Fruit fly (Drosophila melanogaster) whole organism, adult: ENCODE data around the gene Chrac-14.
A peak's percentile ranks its signal among the peaks of the same experiment; 100 is the strongest.

Experiments used
- CG11617 ChIP-seq: fragments of 200-800 bp; sonication (Bioruptor generic); optimal IDR thresholded peaks from 2 replicates; lab custom pipeline; 2017; ENCODE audit warnings: mild to moderate bottlenecking, missing biosample characterization, missing genetic modification reagents, missing genetic modification characterization
- CG12768 ChIP-seq: fragments of 200-800 bp; sonication (Bioruptor generic); optimal IDR thresholded peaks from 2 replicates; lab custom pipeline; 2017; ENCODE audit warnings: missing biosample characterization, missing genetic modification characterization, mild to moderate bottlenecking, moderate library complexity, missing genetic modification reagents
- CG14711 ChIP-seq: fragments of 200-800 bp; sonication (Bioruptor generic); optimal IDR thresholded peaks from 2 replicates; lab custom pipeline; 2018; ENCODE audit warnings: missing biosample characterization, mild to moderate bottlenecking, missing genetic modification characterization, moderate library complexity
- CG1620 ChIP-seq: fragments of 200-800 bp; sonication (Bioruptor generic); optimal IDR thresholded peaks from 2 replicates; lab custom pipeline; 2016; ENCODE audit warnings: missing biosample characterization, missing genetic modification characterization
- CG33017 ChIP-seq: fragments of 200-800 bp; sonication (Bioruptor generic); optimal IDR thresholded peaks from 2 replicates; lab custom pipeline; 2018; ENCODE audit warnings: missing biosample characterization, mild to moderate bottlenecking, missing genetic modification characterization, moderate library complexity
- CG5204 ChIP-seq: fragments of 200-800 bp; sonication (Bioruptor generic); optimal IDR thresholded peaks from 2 replicates; lab custom pipeline; 2016; ENCODE audit warnings: missing biosample characterization, missing genetic modification characterization
- CG7045 ChIP-seq: fragments of 200-800 bp; sonication (Bioruptor generic); optimal IDR thresholded peaks from 2 replicates; lab custom pipeline; 2017; ENCODE audit warnings: missing biosample characterization, mild to moderate bottlenecking, missing genetic modification characterization
- CG7101 ChIP-seq: fragments of 200-800 bp; sonication (Bioruptor generic); optimal IDR thresholded peaks from 2 replicates; lab custom pipeline; 2018; ENCODE audit warnings: missing biosample characterization, mild to moderate bottlenecking, missing genetic modification characterization, moderate library complexity
- Clk ChIP-seq: fragments of 200-800 bp; sonication (Bioruptor generic); optimal IDR thresholded peaks from 2 replicates; lab custom pipeline; 2017; ENCODE audit warnings: missing biosample characterization, missing genetic modification characterization
- Crg-1 ChIP-seq: fragments of 200-800 bp; sonication (Bioruptor generic); optimal IDR thresholded peaks from 2 replicates; lab custom pipeline; 2016; ENCODE audit warnings: missing biosample characterization, missing genetic modification characterization
- Hr96 ChIP-seq: fragments of 200-800 bp; sonication (Bioruptor generic); optimal IDR thresholded peaks from 2 replicates; lab custom pipeline; 2016; ENCODE audit warnings: missing biosample characterization, missing genetic modification characterization
- Mnt ChIP-seq: fragments of 200-800 bp; sonication (Bioruptor generic); optimal IDR thresholded peaks from 2 replicates; lab custom pipeline; 2016; ENCODE audit warnings: missing biosample characterization, mild to moderate bottlenecking, missing genetic modification characterization
- bab1 ChIP-seq: fragments of 200-800 bp; sonication (Bioruptor generic); optimal IDR thresholded peaks from 3 replicates; lab custom pipeline; 2019; ENCODE audit warnings: missing biosample characterization, mild to moderate bottlenecking, missing genetic modification characterization, moderate library complexity
- cic ChIP-seq: fragments of 200-800 bp; sonication (Bioruptor generic); optimal IDR thresholded peaks from 2 replicates; lab custom pipeline; 2017; ENCODE audit warnings: missing biosample characterization, mild to moderate bottlenecking, missing genetic modification characterization, moderate library complexity
- cnc ChIP-seq, 2 experiments: fragments of >200 bp; optimal IDR thresholded peaks; 2 replicates each; lab custom pipeline; 2017
- kay ChIP-seq: fragments of 200-800 bp; sonication (Bioruptor generic); peaks from one replicate; lab custom pipeline; 2016; ENCODE audit warnings: missing biosample characterization, missing genetic modification characterization, borderline replicate concordance
- ovo ChIP-seq: fragments of 200-800 bp; sonication (Bioruptor generic); optimal IDR thresholded peaks from 2 replicates; lab custom pipeline; 2016; ENCODE audit warnings: missing biosample characterization, missing genetic modification characterization
- pad ChIP-seq: fragments of 200-800 bp; sonication (Bioruptor generic); optimal IDR thresholded peaks from 3 replicates; lab custom pipeline; 2017; ENCODE audit warnings: missing biosample characterization, missing genetic modification characterization, mild to moderate bottlenecking, moderate library complexity, missing genetic modification reagents
- tj ChIP-seq: fragments of 200-800 bp; sonication (Bioruptor generic); optimal IDR thresholded peaks from 3 replicates; lab custom pipeline; 2017; ENCODE audit warnings: missing biosample characterization, mild to moderate bottlenecking, missing genetic modification characterization, moderate library complexity
- toe ChIP-seq: fragments of 200-800 bp; sonication (Bioruptor generic); optimal IDR thresholded peaks from 2 replicates; lab custom pipeline; 2016; ENCODE audit warnings: missing biosample characterization, missing genetic modification characterization

Chrac-14 gene

DNA sequence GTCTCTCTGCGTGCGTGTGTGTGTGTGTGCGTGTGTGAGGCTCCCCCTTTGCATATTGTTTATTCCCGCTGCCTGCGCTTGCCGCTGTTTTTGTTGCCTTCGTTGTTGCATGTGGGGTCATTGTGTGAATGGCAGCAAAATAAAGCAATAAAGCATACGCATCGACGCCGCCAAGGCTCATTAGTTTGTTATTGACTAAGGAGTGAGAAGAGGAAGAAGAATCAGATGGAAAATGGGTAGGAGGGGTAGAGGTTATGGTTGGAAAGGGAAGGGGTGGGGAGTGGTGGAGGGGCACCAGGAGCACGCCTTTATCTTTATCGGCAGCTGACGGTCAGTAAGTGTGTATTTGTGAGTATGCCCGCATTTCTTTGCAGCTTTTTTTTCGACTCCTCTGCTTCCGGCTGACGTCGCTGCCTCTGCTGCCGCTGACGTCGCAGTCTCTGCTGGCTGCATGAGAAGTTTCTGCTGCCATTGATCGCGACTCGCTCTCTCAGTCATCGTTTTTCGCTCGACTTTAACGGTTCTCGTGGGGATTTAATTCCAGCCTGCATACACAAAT, 17.7 kb upstream of the Chrac-14 start:
- no peak for TF ChIP-seq Hr96 (GFP tag; lab: Kevin White, UChicago)
- peak; percentile 70 for TF ChIP-seq pad (GFP tag; lab: Kevin White, UChicago)
- TF ChIP-seq bab1 (GFP tag; lab: Kevin White, UChicago), result no peak
- no peak for TF ChIP-seq toe
- TF ChIP-seq CG7045, result no peak

DNA sequence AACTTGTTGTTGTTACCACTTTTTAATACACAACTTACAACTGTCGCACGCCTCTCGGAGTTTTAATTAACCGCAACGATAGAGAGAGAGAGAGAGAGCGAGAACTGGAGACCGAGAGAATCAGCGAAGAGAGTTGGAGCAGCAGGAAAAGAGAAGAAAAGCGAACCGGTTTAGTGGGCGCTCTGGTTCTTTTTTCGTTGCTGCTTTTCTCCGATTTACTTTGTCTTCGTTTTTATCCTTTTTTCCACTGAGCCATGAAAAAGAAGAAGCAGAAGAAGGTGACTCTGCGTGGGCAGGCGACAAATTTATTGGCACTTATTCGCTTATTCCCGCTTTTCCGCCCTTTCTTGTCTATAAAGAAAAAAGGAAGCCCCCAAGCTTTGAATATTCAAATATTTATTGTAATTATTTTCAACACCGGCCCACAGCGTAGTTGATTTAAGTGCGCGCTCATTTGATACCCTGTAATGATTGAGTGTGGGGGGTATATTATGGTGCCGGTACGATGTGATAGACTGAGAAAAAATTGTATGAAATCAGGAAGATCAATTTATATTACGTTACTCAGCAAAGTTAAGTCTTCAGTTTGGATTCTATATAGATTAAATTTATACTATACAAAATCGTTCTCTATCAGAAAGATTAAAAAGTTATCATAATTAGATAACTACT, 16.8 kb upstream of the Chrac-14 start:
- no peak for TF ChIP-seq toe
- no peak for TF ChIP-seq CG14711 (tag; lab: Kevin White, UChicago)
- TF ChIP-seq cnc (optimal IDR thresholded peaks at IDR 0.05; lab: Kevin White, UChicago), result no peak
- no peak for TF ChIP-seq CG12768 (GFP tag; lab: Kevin White, UChicago)
- no peak for TF ChIP-seq Clk (GFP tag; lab: Kevin White, UChicago)
- TF ChIP-seq CG7045, result no peak
- TF ChIP-seq CG1620 (GFP tag; lab: Kevin White, UChicago), result no peak
- no peak for TF ChIP-seq CG7101
- no peak for TF ChIP-seq CG33017 (tag; lab: Kevin White, UChicago)
- TF ChIP-seq tj (GFP tag; lab: Kevin White, UChicago), result no peak
- no peak for TF ChIP-seq bab1 (GFP tag; lab: Kevin White, UChicago)
- no peak for TF ChIP-seq Crg-1
- no peak for TF ChIP-seq Mnt (GFP tag; lab: Kevin White, UChicago)
- no peak for TF ChIP-seq kay (GFP tag; lab: Kevin White, UChicago)
- TF ChIP-seq ovo (GFP tag; lab: Kevin White, UChicago), result no peak
- no peak for TF ChIP-seq cic (GFP tag; lab: Kevin White, UChicago)
- no peak for TF ChIP-seq Hr96 (GFP tag; lab: Kevin White, UChicago)

DNA sequence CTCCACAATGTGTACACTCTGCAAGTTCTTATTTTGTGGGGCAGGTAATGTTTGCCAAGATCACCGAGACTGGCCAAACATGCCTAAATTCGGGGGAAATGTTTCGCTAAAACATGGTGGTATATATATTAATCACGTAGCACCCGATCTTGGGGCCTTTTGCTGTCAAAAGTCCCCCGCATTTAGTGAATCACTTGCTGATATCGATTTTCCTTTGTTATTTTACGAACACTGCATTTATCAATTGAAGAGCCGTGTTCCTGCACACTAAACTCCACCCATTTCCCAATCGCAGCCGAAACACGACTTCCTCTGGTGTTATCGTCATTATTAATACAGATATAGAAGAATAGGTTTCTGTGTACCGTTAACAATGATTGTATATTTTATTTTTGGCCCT, 15.5 kb upstream of the Chrac-14 start:
- TF ChIP-seq kay (GFP tag; lab: Kevin White, UChicago) (no peak), bab1 (GFP tag; lab: Kevin White, UChicago) (no peak), ovo (GFP tag; lab: Kevin White, UChicago) (no peak), CG7045 (no peak), CG33017 (tag; lab: Kevin White, UChicago) (no peak)

DNA sequence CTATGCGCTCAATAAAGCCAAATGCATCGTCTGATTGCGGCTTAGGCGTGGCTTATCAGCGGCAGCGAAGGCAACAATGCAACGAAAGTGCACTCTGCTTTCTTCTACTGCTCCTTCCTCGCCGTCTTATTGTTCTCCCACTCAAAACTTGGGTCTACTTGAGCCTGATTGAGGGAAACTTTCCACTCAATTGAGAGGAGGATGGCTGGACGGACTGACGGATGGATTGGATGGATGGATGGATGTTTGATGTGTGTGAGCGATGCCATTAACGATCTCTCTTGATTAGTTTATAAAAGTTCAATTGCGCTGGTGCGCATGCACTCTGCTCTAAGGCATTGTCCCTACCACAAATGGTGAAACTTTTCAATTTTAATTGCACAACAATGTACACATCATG, 14.2 kb upstream of the Chrac-14 start:
- TF ChIP-seq CG7045 (no peak), CG5204 (GFP tag; lab: Kevin White, UChicago) (no peak), CG7101 (no peak)

DNA sequence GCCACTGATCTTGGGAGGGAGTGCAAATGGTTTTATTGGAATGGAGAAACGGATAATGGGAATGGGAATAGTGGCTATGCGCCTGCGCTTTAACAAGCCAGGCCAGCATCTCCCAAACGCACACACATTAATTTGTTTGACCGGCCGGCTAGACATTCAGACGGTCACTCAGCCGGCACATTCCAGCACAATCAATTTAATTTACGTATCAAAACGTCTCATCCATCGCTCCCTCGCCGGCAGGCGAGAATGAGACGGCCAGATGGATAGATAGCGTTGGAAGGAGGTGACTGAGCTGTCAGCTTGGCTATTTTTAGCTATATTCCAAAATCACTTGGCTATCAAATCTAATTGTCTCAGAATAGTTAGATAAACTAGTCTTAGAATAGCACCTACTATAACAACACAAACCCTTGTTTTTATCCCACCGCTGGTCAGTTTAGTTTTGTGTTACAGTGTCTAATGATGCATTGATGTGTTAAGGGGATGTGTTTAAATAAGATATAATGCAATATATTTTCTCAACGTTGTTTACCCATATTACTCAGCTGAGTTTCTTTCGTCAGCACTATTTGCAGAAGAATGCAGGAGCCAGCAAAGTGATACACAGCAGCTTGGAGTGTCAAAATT, 13.6 kb upstream of the Chrac-14 start:
- TF ChIP-seq tj (GFP tag; lab: Kevin White, UChicago) (peak; percentile 90), CG7045 (no peak)

DNA sequence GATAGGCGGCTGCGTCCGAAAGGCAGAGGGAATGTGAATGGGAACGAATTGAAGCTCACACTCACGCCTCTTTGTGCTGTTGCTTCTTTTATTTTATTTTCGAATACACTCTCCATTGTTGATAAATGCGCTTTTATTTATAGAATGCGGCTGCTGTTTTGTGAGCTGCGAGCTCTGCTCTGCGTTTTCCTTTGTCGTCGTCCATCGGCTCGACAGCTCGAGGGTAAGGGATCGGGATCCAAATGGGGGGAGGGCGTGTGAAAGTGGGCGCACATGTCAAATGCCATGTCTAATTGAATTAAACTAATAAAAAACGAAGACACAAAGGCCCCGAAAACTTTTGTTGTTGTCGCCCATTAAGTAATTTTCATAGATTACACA, 13.1 kb upstream of the Chrac-14 start:
- no peak for TF ChIP-seq CG7101
- TF ChIP-seq cic (GFP tag; lab: Kevin White, UChicago), result no peak
- no peak for TF ChIP-seq Mnt (GFP tag; lab: Kevin White, UChicago)
- no peak for TF ChIP-seq bab1 (GFP tag; lab: Kevin White, UChicago)

DNA sequence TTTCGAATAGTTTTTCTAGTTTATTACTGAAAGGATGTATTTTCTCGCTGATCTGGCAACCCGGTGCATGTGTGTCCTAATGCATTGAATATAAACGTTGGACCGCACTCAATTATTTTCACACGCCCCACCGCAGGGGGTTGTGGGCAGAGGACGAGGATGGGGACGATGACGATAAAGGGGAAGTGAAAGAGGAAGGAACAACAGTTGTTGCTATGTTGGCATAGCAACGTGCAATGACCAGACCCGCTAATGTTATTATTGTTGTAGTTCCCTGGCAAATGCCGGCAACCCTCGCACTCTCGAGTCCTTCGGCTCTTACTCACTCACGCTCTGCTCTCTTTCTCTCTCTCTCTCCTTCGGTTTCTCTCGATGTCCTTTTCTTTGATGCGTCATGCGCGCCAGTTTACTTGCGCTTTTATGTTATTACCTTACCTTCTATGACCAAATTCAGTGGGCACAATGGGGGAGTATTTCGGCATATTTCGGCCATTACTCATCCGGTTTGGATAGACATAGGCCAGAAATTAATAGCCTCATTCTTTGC, 12.5 kb upstream of the Chrac-14 start:
- TF ChIP-seq Mnt (GFP tag; lab: Kevin White, UChicago) (no peak), cic (GFP tag; lab: Kevin White, UChicago) (no peak), CG11617 (GFP tag; lab: Kevin White, UChicago) (no peak), toe (no peak), CG1620 (GFP tag; lab: Kevin White, UChicago) (no peak), CG5204 (GFP tag; lab: Kevin White, UChicago) (no peak), Crg-1 (no peak), Hr96 (GFP tag; lab: Kevin White, UChicago) (no peak), CG7101 (no peak), Clk (GFP tag; lab: Kevin White, UChicago) (no peak), CG12768 (GFP tag; lab: Kevin White, UChicago) (no peak), pad (GFP tag; lab: Kevin White, UChicago) (no peak), CG7045 (no peak), kay (GFP tag; lab: Kevin White, UChicago) (no peak), CG33017 (tag; lab: Kevin White, UChicago) (no peak), cnc (optimal IDR thresholded peaks at IDR 0.05; lab: Kevin White, UChicago) (no peak), CG14711 (tag; lab: Kevin White, UChicago) (no peak), ovo (GFP tag; lab: Kevin White, UChicago) (no peak), bab1 (GFP tag; lab: Kevin White, UChicago) (no peak)
